Fruit fly (Drosophila melanogaster) whole organism, wandering third instar larva: ENCODE measurements around the gene Ndf.
A peak's percentile ranks its signal among the peaks of the same experiment; 100 is the strongest.

Source experiments
- Hnf4 ChIP-seq: fragments of 200-800 bp; sonication (Bioruptor generic); optimal IDR thresholded peaks from 2 replicates; lab custom pipeline; 2016; ENCODE audit warnings: missing biosample characterization, mild to moderate bottlenecking, missing genetic modification characterization
- Myc ChIP-seq: fragments of >200 bp; optimal IDR thresholded peaks from 2 replicates; lab custom pipeline; 2017
- OdsH ChIP-seq: fragments of 200-800 bp; sonication (Bioruptor generic); optimal IDR thresholded peaks from 2 replicates; lab custom pipeline; 2016; ENCODE audit warnings: missing biosample characterization, mild to moderate bottlenecking, missing genetic modification characterization
- Rel ChIP-seq, 2 experiments: fragments of 200-800 bp; sonication (Bioruptor generic) in 1 of 2; optimal IDR thresholded peaks; 2 replicates in 1 of 2; 3 replicates in 1 of 2; lab custom pipeline; 2016 to 2019; ENCODE audit warnings: mild to moderate bottlenecking in 2 of 2, missing biosample characterization in 2 of 2, missing genetic modification characterization in 2 of 2, moderate library complexity in 1 of 2
- Sp1 ChIP-seq: fragments of 200-800 bp; sonication (Bioruptor generic); optimal IDR thresholded peaks from 3 replicates; lab custom pipeline; 2019; ENCODE audit warnings: missing biosample characterization, mild to moderate bottlenecking, missing genetic modification characterization, moderate library complexity
- Vsx2 ChIP-seq: fragments of 200-300, 225-300 bp; sonication (Bioruptor generic); optimal IDR thresholded peaks from 2 replicates; lab custom pipeline; 2018; ENCODE audit warnings: missing biosample characterization, missing genetic modification characterization; ENCODE audit not compliant: partially characterized antibody
- jim ChIP-seq: fragments of 175-275, 200-325 bp; sonication (Bioruptor generic); optimal IDR thresholded peaks from 2 replicates; lab custom pipeline; 2016; ENCODE audit warnings: missing biosample characterization, mild to moderate bottlenecking, missing genetic modification characterization
- pan ChIP-seq: fragments of >200 bp; optimal IDR thresholded peaks from 2 replicates; lab custom pipeline; 2017

- TF ChIP-seq jim (GFP tag; lab: Kevin White, UChicago) (no peak), Hnf4 (GFP tag; lab: Kevin White, UChicago) (peak; percentile 81), Sp1 (peak; percentile 94), pan (lab: Kevin White, UChicago) (no peak), Vsx2 (no peak), Myc (lab: Kevin White, UChicago) (peak; percentile 32), OdsH (GFP tag; lab: Kevin White, UChicago) (peak; percentile 89), Rel (GFP tag; optimal IDR thresholded peaks at IDR 0.05; lab: Kevin White, UChicago) (peak; percentile 27), Rel (tag; optimal IDR thresholded peaks at IDR 0.05; lab: Kevin White, UChicago) (peak; percentile 77)
Observed at dm6 chr2L:9954119-9954518, 49.5 kb upstream of the Ndf start, which contains the start of the genes CG13126 and CG4709.
